Worm (Caenorhabditis elegans) whole organism, L3 larva: Measurements from ENCODE around the gene col-10.

Experiments
- R02D3.7 ChIP-seq: fragments of 150-350 bp; optimal IDR thresholded peaks from 2 replicates; lab custom pipeline; 2014; ENCODE audit warnings: missing biosample characterization, missing genetic modification characterization
- ZK546.5 ChIP-seq: sonication (generic microtip); optimal IDR thresholded peaks from 2 replicates; lab custom pipeline; 2017; ENCODE audit warnings: missing biosample characterization, missing genetic modification characterization
- aly-2 ChIP-seq: fragments of 150-350 bp; optimal IDR thresholded peaks from 2 replicates; lab custom pipeline; 2014; ENCODE audit warnings: missing biosample characterization, missing genetic modification characterization
- ama-1 ChIP-seq: fragments of 150-350 bp; optimal IDR thresholded peaks from 2 replicates; lab custom pipeline; 2018
- ceh-16 ChIP-seq: sonication (generic microtip); optimal IDR thresholded peaks from 2 replicates; lab custom pipeline; 2017; ENCODE audit warnings: missing biosample characterization, missing genetic modification characterization
- ceh-28 ChIP-seq: fragments of 150-350 bp; optimal IDR thresholded peaks from 2 replicates; lab custom pipeline; 2014; ENCODE audit warnings: missing biosample characterization, missing genetic modification reagents, missing genetic modification characterization
- ceh-82 ChIP-seq: fragments of 150-350 bp; optimal IDR thresholded peaks from 2 replicates; lab custom pipeline; 2014; ENCODE audit warnings: missing biosample characterization, missing genetic modification characterization
- elt-3 ChIP-seq, 3 experiments: fragments of 150-350 bp in 1 of 3; sonication (generic microtip) in 2 of 3; optimal IDR thresholded peaks; 2 replicates in 2 of 3; 4 replicates in 1 of 3; lab custom pipeline; 2014 to 2017; ENCODE audit warnings: missing biosample characterization in 3 of 3, missing genetic modification characterization in 3 of 3
- eor-1 ChIP-seq, 2 experiments: fragments of 150-350 bp; optimal IDR thresholded peaks; 2 replicates each; lab custom pipeline; 2014 to 2018; ENCODE audit warnings: missing biosample characterization in 2 of 2, missing genetic modification characterization in 2 of 2
- fkh-10 ChIP-seq: sonication (generic microtip); optimal IDR thresholded peaks from 2 replicates; lab custom pipeline; 2017; ENCODE audit warnings: missing biosample characterization, missing genetic modification reagents, missing genetic modification characterization
- fkh-2 ChIP-seq: fragments of 150-350 bp; optimal IDR thresholded peaks from 2 replicates; lab custom pipeline; 2014; ENCODE audit warnings: missing biosample characterization, missing genetic modification reagents, missing genetic modification characterization
- jun-1 ChIP-seq: fragments of 150-350 bp; optimal IDR thresholded peaks from 2 replicates; lab custom pipeline; 2014; ENCODE audit warnings: missing biosample characterization, missing genetic modification reagents, missing genetic modification characterization
- lin-15B ChIP-seq: fragments of 150-350 bp; optimal IDR thresholded peaks from 2 replicates; lab custom pipeline; 2014; ENCODE audit warnings: missing biosample characterization, missing genetic modification characterization
- lin-39 ChIP-seq: fragments of 150-350 bp; optimal IDR thresholded peaks from 2 replicates; lab custom pipeline; 2018; ENCODE audit warnings: missing biosample characterization, missing genetic modification reagents, missing genetic modification characterization
- nfya-1 ChIP-seq: sonication (generic microtip); optimal IDR thresholded peaks from 2 replicates; lab custom pipeline; 2017; ENCODE audit warnings: missing genetic modification characterization, mild to moderate bottlenecking, missing compliant biosample characterization, antibody characterized with exemption, moderate library complexity; ENCODE audit not compliant: insufficient read depth
- nhr-11 ChIP-seq: fragments of 150-350 bp; optimal IDR thresholded peaks from 2 replicates; lab custom pipeline; 2014; ENCODE audit warnings: missing biosample characterization, missing genetic modification characterization
- nhr-12 ChIP-seq: fragments of 150-350 bp; optimal IDR thresholded peaks from 2 replicates; lab custom pipeline; 2014; ENCODE audit warnings: missing biosample characterization, missing genetic modification characterization
- nhr-23 ChIP-seq: fragments of 150-350 bp; optimal IDR thresholded peaks from 2 replicates; lab custom pipeline; 2014; ENCODE audit warnings: missing biosample characterization, missing genetic modification reagents, missing genetic modification characterization
- nhr-28 ChIP-seq: fragments of 150-350 bp; optimal IDR thresholded peaks from 2 replicates; lab custom pipeline; 2014; ENCODE audit warnings: missing biosample characterization, missing genetic modification characterization
- nhr-43 ChIP-seq: sonication (generic microtip); optimal IDR thresholded peaks from 2 replicates; lab custom pipeline; 2016; ENCODE audit warnings: mild to moderate bottlenecking, missing genetic modification characterization, missing compliant biosample characterization; ENCODE audit not compliant: poor library complexity, severe bottlenecking
- nhr-77 ChIP-seq: fragments of 150-350 bp; optimal IDR thresholded peaks from 2 replicates; lab custom pipeline; 2014; ENCODE audit warnings: missing biosample characterization, missing genetic modification characterization
- pha-4 ChIP-seq: fragments of 150-350 bp; optimal IDR thresholded peaks from 2 replicates; lab custom pipeline; 2014; ENCODE audit warnings: missing biosample characterization, missing genetic modification reagents, missing genetic modification characterization
- pqm-1 ChIP-seq: fragments of 150-350 bp; optimal IDR thresholded peaks from 2 replicates; lab custom pipeline; 2017; ENCODE audit warnings: missing biosample characterization, missing genetic modification characterization, inconsistent platforms
- skn-1 ChIP-seq: fragments of 150-350 bp; optimal IDR thresholded peaks from 2 replicates; lab custom pipeline; 2014; ENCODE audit warnings: missing biosample characterization, missing genetic modification characterization
- tbx-2 ChIP-seq: sonication (generic microtip); optimal IDR thresholded peaks from 2 replicates; lab custom pipeline; 2016; ENCODE audit warnings: mild to moderate bottlenecking, missing genetic modification characterization, missing compliant biosample characterization
- unc-39 ChIP-seq: sonication (generic microtip); optimal IDR thresholded peaks from 4 replicates; lab custom pipeline; 2017; ENCODE audit warnings: missing biosample characterization, missing genetic modification characterization
- zag-1 ChIP-seq: fragments of 150-350 bp; optimal IDR thresholded peaks from 2 replicates; lab custom pipeline; 2014; ENCODE audit warnings: missing biosample characterization, missing genetic modification characterization
- ztf-11 ChIP-seq: fragments of 150-350 bp; optimal IDR thresholded peaks from 2 replicates; lab custom pipeline; 2014; ENCODE audit warnings: missing biosample characterization, missing genetic modification characterization
- ztf-4 ChIP-seq: fragments of 150-350 bp; optimal IDR thresholded peaks from 2 replicates; lab custom pipeline; 2014; ENCODE audit warnings: missing biosample characterization, missing genetic modification characterization

The col-10 gene

DNA sequence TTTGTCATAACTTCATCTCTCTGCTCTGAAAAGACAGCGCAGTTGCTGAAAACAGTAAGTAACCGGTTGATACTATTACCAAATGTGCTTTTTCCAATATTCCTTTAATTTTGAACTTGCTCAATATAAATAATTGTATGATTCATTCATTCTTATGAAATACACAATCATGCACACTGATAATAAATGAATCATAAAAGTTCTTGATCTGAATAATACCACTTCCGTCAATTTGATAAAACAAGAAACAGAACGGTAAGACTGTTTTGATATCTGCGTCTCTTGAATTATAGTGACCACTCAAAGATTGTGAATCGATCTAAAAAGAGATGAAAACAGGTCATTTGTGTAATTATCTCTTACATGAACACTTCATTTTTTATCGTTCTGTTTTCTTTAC is 38.8 kb downstream of the col-10 start, which contains the start of gene F21C10.4:
F21C10.4 (plus strand) TSS at position 301 of the 400 bp plus-strand sequence.
- TF ChIP-seq nhr-12 (tag; lab: Kevin White, UChicago), result no peak
- no peak for TF ChIP-seq fkh-2
- TF ChIP-seq ceh-28, result no peak
- TF ChIP-seq nhr-11 (tag; lab: Kevin White, UChicago), result no peak
- TF ChIP-seq ama-1, result no peak
- no peak for TF ChIP-seq lin-15B (tag; lab: Kevin White, UChicago)
- TF ChIP-seq unc-39, result no peak
- TF ChIP-seq R02D3.7, result no peak

ce11 chrV:9125345-9125744 is 39.8 kb downstream of the col-10 start, which contains the start of gene F21C10.5:
Gene F21C10.5, plus strand, starts transcription at chrV:9125645.
- no peak for TF ChIP-seq nhr-11 (tag; lab: Kevin White, UChicago)
- no peak for TF ChIP-seq ZK546.5 (tag; lab: Kevin White, UChicago)
- no peak for TF ChIP-seq fkh-2
- no peak for TF ChIP-seq aly-2 (tag; lab: Kevin White, UChicago)
- no peak for TF ChIP-seq ceh-16 (tag; lab: Kevin White, UChicago)
- no peak for TF ChIP-seq tbx-2 (tag; lab: Kevin White, UChicago)
- TF ChIP-seq nfya-1 (tag; lab: Kevin White, UChicago), result no peak
- TF ChIP-seq pqm-1, result no peak
- TF ChIP-seq ztf-11 (tag; lab: Kevin White, UChicago), result no peak
- no peak for TF ChIP-seq pha-4 (tag; lab: Kevin White, UChicago)
- no peak for TF ChIP-seq lin-15B (tag; lab: Kevin White, UChicago)
- no peak for TF ChIP-seq nhr-23 (tag; lab: Kevin White, UChicago)
- TF ChIP-seq fkh-10 (GFP tag; lab: Kevin White, UChicago), result no peak
- TF ChIP-seq unc-39, result no peak

ce11 chrV:9124180-9124579 is 40.9 kb downstream of the col-10 start, which contains the start of gene F21C10.6:
Gene F21C10.6, plus strand, starts transcription at chrV:9124480.
- no peak for TF ChIP-seq nhr-77 (tag; lab: Kevin White, UChicago)
- no peak for TF ChIP-seq aly-2 (tag; lab: Kevin White, UChicago)
- no peak for TF ChIP-seq ztf-4 (tag; lab: Kevin White, UChicago)
- TF ChIP-seq nhr-28 (tag; lab: Kevin White, UChicago), result no peak
- no peak for TF ChIP-seq zag-1 (tag; lab: Kevin White, UChicago)
- TF ChIP-seq skn-1 (tag; lab: Kevin White, UChicago), result no peak
- TF ChIP-seq elt-3 (tag; optimal IDR thresholded peaks at IDR 0.05; lab: Kevin White, UChicago), result no peak
- TF ChIP-seq nhr-43 (tag; lab: Kevin White, UChicago), result no peak
- TF ChIP-seq R02D3.7, result no peak

ce11 chrV:9123186-9123585 is 41.9 kb downstream of the col-10 start, which contains the start of gene F21C10.11:
Gene F21C10.11, plus strand, starts transcription at chrV:9123486.
- TF ChIP-seq pqm-1 (peak; percentile 26), nhr-77 (tag; lab: Kevin White, UChicago) (no peak)
- TF ChIP-seq, all 47 proteins: peak for 1

- TF ChIP-seq lin-39 (no peak), nhr-23 (tag; lab: Kevin White, UChicago) (no peak), ceh-16 (tag; lab: Kevin White, UChicago) (no peak), jun-1 (tag; lab: Kevin White, UChicago) (no peak), nhr-77 (tag; lab: Kevin White, UChicago) (no peak), fkh-10 (GFP tag; lab: Kevin White, UChicago) (no peak), ceh-82 (tag; lab: Kevin White, UChicago) (no peak), nhr-43 (tag; lab: Kevin White, UChicago) (no peak), ztf-4 (tag; lab: Kevin White, UChicago) (no peak), unc-39 (no peak), eor-1 (tag; optimal IDR thresholded peaks at IDR 0.05; lab: Kevin White, UChicago) (no peak)
These were observed 43.1 kb downstream of the col-10 start, which contains the start of gene F21C10.13 for ce11 chrV:9122004-9122403. Gene F21C10.13, plus strand, starts transcription at chrV:9122304.
